Worm (Caenorhabditis elegans) whole organism, L4 larva: Measurements from ENCODE around the gene kin-24.

Experiments used
- F10B5.3 ChIP-seq: sonication (generic microtip); optimal IDR thresholded peaks from 2 replicates; lab custom pipeline; 2016; ENCODE audit warnings: mild to moderate bottlenecking, missing genetic modification characterization, missing compliant biosample characterization
- F49E8.2 ChIP-seq: sonication (generic microtip); optimal IDR thresholded peaks from 2 replicates; lab custom pipeline; 2016; ENCODE audit warnings: missing compliant biosample characterization, mild to moderate bottlenecking, missing genetic modification characterization, borderline replicate concordance
- attf-4 ChIP-seq: sonication (generic microtip); optimal IDR thresholded peaks from 3 replicates; lab custom pipeline; 2017; ENCODE audit warnings: missing biosample characterization, missing genetic modification characterization
- ceh-62 ChIP-seq: sonication (generic microtip); optimal IDR thresholded peaks from 2 replicates; lab custom pipeline; 2017; ENCODE audit warnings: missing biosample characterization, missing genetic modification characterization
- egl-43 ChIP-seq: fragments of 200-800 bp; sonication (Bioruptor generic); IDR thresholded peaks from 2 replicates; pipeline ENCODE4 v1.3.6; 2022; ENCODE audit warnings: missing genetic modification reagents, missing genetic modification characterization, missing compliant biosample characterization
- lin-13 ChIP-seq: fragments of 150-350 bp; optimal IDR thresholded peaks from 2 replicates; lab custom pipeline; 2014; ENCODE audit warnings: missing biosample characterization, missing genetic modification reagents, missing genetic modification characterization
- lin-15B ChIP-seq: fragments of 150-350 bp; sonication (generic microtip); optimal IDR thresholded peaks from 3 replicates; lab custom pipeline; 2014; ENCODE audit warnings: missing biosample characterization, missing genetic modification characterization
- nhr-11 ChIP-seq: fragments of 150-350 bp; optimal IDR thresholded peaks from 2 replicates; lab custom pipeline; 2014; ENCODE audit warnings: missing biosample characterization, missing genetic modification characterization
- nhr-48 ChIP-seq: sonication (generic microtip); optimal IDR thresholded peaks from 2 replicates; lab custom pipeline; 2016; ENCODE audit warnings: mild to moderate bottlenecking, missing genetic modification characterization, missing compliant biosample characterization
- nhr-76 ChIP-seq: fragments of 150-350 bp; optimal IDR thresholded peaks from 2 replicates; lab custom pipeline; 2014; ENCODE audit warnings: missing biosample characterization, missing genetic modification characterization
- pha-4 ChIP-seq, 2 experiments: fragments of 150-350 bp in 1 of 2; fragments of 200-800 bp in 1 of 2; sonication (Bioruptor generic) in 1 of 2; IDR thresholded peaks in 1 of 2; optimal IDR thresholded peaks in 1 of 2; 2 replicates each; pipeline versions ENCODE4 v1.3.6 to Lab custom; 2014 to 2022; ENCODE audit warnings: missing genetic modification characterization in 2 of 2, missing genetic modification reagents in 2 of 2, missing biosample characterization in 1 of 2, missing compliant biosample characterization in 1 of 2
- snpc-1.2 ChIP-seq: fragments of 200-800 bp; sonication (Bioruptor generic); IDR thresholded peaks from 2 replicates; pipeline ENCODE4 v1.3.6; 2022; ENCODE audit warnings: missing genetic modification reagents, missing genetic modification characterization, missing compliant biosample characterization
- ztf-11 ChIP-seq: fragments of 150-350 bp; optimal IDR thresholded peaks from 2 replicates; lab custom pipeline; 2014; ENCODE audit warnings: missing biosample characterization, missing genetic modification characterization
- ztf-7 ChIP-seq: fragments of 150-350 bp; optimal IDR thresholded peaks from 2 replicates; lab custom pipeline; 2014; ENCODE audit warnings: missing biosample characterization, missing genetic modification characterization

DNA sequence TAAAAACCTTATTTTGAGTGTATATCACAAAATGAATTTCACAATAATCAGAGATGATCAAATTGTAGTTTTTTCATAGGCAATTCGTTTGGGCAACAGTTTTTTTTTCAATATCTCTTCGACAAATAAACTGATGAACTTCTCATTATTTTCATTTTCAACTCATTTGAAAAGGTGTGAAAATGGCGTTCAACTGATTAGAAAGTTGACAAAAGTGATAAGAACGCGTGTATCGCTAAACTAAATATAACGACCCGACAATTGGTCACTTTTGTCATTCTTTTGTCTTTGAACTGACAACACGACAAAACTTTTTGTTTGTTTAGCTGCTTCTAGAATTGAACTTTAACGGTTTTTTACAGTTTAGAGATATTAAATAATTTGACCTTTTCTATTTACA, 14.1 kb upstream of the kin-24 start:
- TF ChIP-seq egl-43 (GFP tag; lab: Robert Waterston, UW), result no peak
- TF ChIP-seq F10B5.3 (tag; lab: Kevin White, UChicago), result no peak
- TF ChIP-seq F49E8.2 (tag; lab: Kevin White, UChicago), result no peak
- no peak for TF ChIP-seq nhr-48 (tag; lab: Kevin White, UChicago)
- TF ChIP-seq nhr-76 (tag; lab: Kevin White, UChicago), result no peak
- no peak for TF ChIP-seq nhr-11 (tag; lab: Kevin White, UChicago)
- no peak for TF ChIP-seq snpc-1.2 (GFP tag; lab: Robert Waterston, UW)
- no peak for TF ChIP-seq pha-4 (GFP tag; IDR thresholded peaks at IDR 0.05; lab: Robert Waterston, UW)
- TF ChIP-seq pha-4 (tag; optimal IDR thresholded peaks at IDR 0.05; lab: Kevin White, UChicago), result no peak
- no peak for TF ChIP-seq lin-15B (tag; lab: Kevin White, UChicago)
- TF ChIP-seq lin-13 (GFP tag; lab: Kevin White, UChicago), result no peak
- TF ChIP-seq ztf-7 (tag; lab: Kevin White, UChicago), result no peak
- TF ChIP-seq ztf-11 (tag; lab: Kevin White, UChicago), result no peak
- TF ChIP-seq ceh-62 (tag; lab: Kevin White, UChicago), result no peak
- TF ChIP-seq attf-4 (tag; lab: Kevin White, UChicago), result no peak
